Worm (Caenorhabditis elegans): ENCODE measurements around the gene skr-19.

The skr-19 gene

DNA sequence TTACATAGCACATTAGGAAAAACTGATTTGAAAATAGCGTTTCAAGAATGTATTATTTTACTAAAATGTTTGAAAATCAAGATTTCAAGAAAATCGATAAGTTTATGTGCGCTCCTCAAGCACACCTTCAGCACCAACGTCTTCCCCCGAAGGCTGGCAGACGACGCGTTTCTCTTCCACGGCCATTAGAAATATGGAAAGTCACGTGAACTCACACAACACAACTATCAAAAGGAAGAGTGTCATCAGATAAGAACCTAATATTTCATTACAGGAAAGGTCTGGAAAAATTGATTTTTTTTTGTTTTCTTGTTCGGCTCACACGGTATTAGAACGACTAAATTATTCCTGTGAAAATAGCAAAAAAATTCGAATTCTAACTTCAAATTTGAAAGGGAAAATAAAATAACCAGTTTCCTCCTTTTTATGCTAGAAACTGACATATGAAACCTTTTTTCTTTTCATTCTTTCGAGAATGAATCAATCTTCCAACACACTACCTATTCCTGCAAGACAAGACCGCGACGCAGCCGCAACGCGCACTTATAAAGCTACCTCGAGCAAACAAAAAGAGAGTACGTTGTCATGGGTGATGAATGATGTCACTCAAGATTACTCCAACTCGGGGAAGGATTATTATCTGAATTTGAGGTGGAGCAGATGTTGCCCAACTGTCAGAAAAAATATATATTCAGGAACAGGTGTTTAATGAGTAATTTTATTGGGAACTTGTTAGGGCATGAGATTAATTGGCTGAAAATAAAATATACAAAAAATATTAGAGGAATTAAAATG is 800 bp upstream of the skr-19 start:
- TF ChIP-seq K09A11.1 (tag; optimal IDR thresholded peaks at IDR 0.05; ENCODE audit: insufficient read depth) (no peak), ceh-31 (tag; optimal IDR thresholded peaks at IDR 0.05) (peak; percentile 7), lim-6 (tag; optimal IDR thresholded peaks at IDR 0.05) (no peak), ceh-2 (tag; optimal IDR thresholded peaks at IDR 0.05) (peak; percentile 36), sox-2 (GFP tag; IDR thresholded peaks at IDR 0.05) (no peak), pax-1 (tag; optimal IDR thresholded peaks at IDR 0.05) (no peak), elt-2 (tag; optimal IDR thresholded peaks at IDR 0.05) (peak; percentile 32), ceh-48 (tag; optimal IDR thresholded peaks at IDR 0.05) (peak; percentile 52), ceh-22 (tag; optimal IDR thresholded peaks at IDR 0.05) (peak; percentile 11), ceh-34 (tag; optimal IDR thresholded peaks at IDR 0.05) (no peak), ceh-19 (GFP tag; optimal IDR thresholded peaks at IDR 0.05) (peak; percentile 23), hlh-13 (GFP tag; optimal IDR thresholded peaks at IDR 0.05) (no peak), hlh-30 (tag; optimal IDR thresholded peaks at IDR 0.05; ENCODE audit: insufficient read depth) (peak; percentile 80)

DNA sequence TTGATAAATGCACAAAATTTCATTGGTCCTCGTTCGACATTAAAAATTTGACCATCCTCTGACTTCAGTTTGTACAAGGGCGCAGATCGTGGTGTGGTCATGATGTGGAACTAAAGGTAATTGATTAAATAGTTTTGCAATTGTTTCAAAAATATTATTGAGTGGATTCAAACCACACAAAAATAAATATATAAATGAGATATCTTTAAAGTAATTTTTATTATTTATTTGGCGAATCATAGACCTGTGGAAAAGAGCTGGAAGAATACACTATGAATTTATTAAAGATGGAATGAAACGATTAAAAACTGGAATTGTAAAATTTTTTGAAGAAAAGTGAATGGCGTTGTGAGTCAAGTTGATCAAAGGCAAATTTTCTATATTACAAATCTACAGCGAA is 1.1 kb downstream of the skr-19 start, which contains the start of gene skr-20:
TSS of gene skr-20 (minus strand) at position 101 of the 400 bp plus-strand sequence.
- TF ChIP-seq odd-2 (tag; optimal IDR thresholded peaks at IDR 0.05) (no peak), nfya-1 (tag; optimal IDR thresholded peaks at IDR 0.05) (no peak), unc-55 (GFP tag; optimal IDR thresholded peaks at IDR 0.05) (no peak), elt-2 (tag; optimal IDR thresholded peaks at IDR 0.05) (no peak), ceh-22 (tag; optimal IDR thresholded peaks at IDR 0.05) (no peak), ceh-19 (GFP tag; optimal IDR thresholded peaks at IDR 0.05) (no peak)

DNA sequence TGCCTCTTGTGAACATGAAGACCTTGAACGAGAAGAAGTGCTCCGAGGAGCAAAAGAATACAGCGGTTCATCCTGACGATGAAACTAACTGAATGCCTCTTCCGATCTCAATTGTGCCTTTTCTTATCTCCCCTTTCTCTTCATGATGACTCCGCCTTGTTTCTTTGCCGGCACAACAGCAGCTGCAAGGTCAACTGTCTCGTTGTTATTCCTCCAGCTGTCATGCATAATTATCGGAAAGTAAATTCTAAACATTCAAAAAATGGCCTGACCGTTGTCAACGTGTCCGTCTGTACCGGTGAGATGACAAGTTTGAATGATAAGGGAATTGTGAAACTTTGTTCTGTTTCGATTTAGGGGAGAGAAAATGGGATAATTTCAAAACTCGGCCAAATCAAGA is 3.2 kb downstream of the skr-19 start, which contains the start of gene asp-4:
TSS of gene asp-4 (minus strand) at position 106 of the 400 bp plus-strand sequence.
- TF ChIP-seq ztf-16 (tag; optimal IDR thresholded peaks at IDR 0.05) (no peak), nhr-232 (tag; optimal IDR thresholded peaks at IDR 0.05) (no peak), ceh-9 (tag; optimal IDR thresholded peaks at IDR 0.05) (no peak), tbx-2 (tag; optimal IDR thresholded peaks at IDR 0.05) (no peak), F13H6.1 (tag; optimal IDR thresholded peaks at IDR 0.05) (no peak), C38D4.7 (GFP tag; optimal IDR thresholded peaks at IDR 0.05) (no peak), hlh-30 (tag; optimal IDR thresholded peaks at IDR 0.05; ENCODE audit: insufficient read depth) (no peak), unc-42 (tag; optimal IDR thresholded peaks at IDR 0.05) (no peak), dve-1 (tag; optimal IDR thresholded peaks at IDR 0.05) (no peak), ceh-31 (tag; optimal IDR thresholded peaks at IDR 0.05) (no peak), lin-11 (tag; optimal IDR thresholded peaks at IDR 0.05) (no peak), ceh-34 (tag; optimal IDR thresholded peaks at IDR 0.05) (no peak), ceh-14 (tag; optimal IDR thresholded peaks at IDR 0.05) (no peak), ceh-48 (tag; optimal IDR thresholded peaks at IDR 0.05) (no peak), fax-1 (tag; optimal IDR thresholded peaks at IDR 0.05) (no peak), npax-4 (tag; optimal IDR thresholded peaks at IDR 0.05) (no peak)

DNA sequence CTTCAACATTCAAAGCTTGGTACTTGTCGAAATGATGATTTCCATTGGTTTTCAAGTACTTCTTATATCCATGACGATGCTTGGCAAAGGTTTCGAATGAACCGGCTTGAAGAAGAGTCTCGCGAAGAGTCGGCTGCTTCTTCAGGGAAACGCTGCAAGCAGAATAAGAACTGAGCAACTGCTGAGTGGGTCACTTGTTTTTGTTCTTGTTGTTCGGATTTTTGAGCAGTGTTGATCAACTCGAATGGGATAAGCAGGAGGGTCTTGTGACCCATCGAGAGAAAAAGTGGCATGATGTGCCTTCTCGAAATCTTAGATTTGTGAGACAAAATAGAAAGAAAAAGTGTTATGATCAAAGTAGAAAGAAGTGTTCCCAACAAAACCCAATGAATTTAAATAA is 3.9 kb downstream of the skr-19 start:
- TF ChIP-seq mec-3 (tag; optimal IDR thresholded peaks at IDR 0.05; ENCODE audit: borderline replicate concordance), result no peak
- no peak for TF ChIP-seq ets-4 (tag; optimal IDR thresholded peaks at IDR 0.05)
- no peak for TF ChIP-seq unc-55 (GFP tag; optimal IDR thresholded peaks at IDR 0.05)
- TF ChIP-seq C08G9.2 (tag; optimal IDR thresholded peaks at IDR 0.05), result no peak
- no peak for TF ChIP-seq syd-9 (tag; optimal IDR thresholded peaks at IDR 0.05)
- TF ChIP-seq hlh-8 (tag; optimal IDR thresholded peaks at IDR 0.05), result no peak
- no peak for TF ChIP-seq elt-2 (tag; optimal IDR thresholded peaks at IDR 0.05)
- no peak for TF ChIP-seq K09A11.1 (tag; optimal IDR thresholded peaks at IDR 0.05; ENCODE audit: insufficient read depth)
- no peak for TF ChIP-seq fkh-10 (GFP tag; optimal IDR thresholded peaks at IDR 0.05)
- no peak for TF ChIP-seq Y22D7AL.16 (tag; optimal IDR thresholded peaks at IDR 0.05)
- TF ChIP-seq ceh-30 (tag; optimal IDR thresholded peaks at IDR 0.05), result no peak
- TF ChIP-seq elt-4 (tag; optimal IDR thresholded peaks at IDR 0.05), result no peak
- no peak for TF ChIP-seq gmeb-2 (tag; optimal IDR thresholded peaks at IDR 0.05)
- TF ChIP-seq sox-4 (tag; optimal IDR thresholded peaks at IDR 0.05), result no peak

Measured in whole organism, late embryonic.